Fruit fly (Drosophila melanogaster) whole organism, wandering third instar larva: ENCODE data around the gene CG14882.

Experiments used
- Abd-B ChIP-seq: fragments of >200 bp; optimal IDR thresholded peaks from 2 replicates; lab custom pipeline; 2017; ENCODE audit warnings: missing biosample characterization, missing genetic modification characterization
- CG32264 ChIP-seq: fragments of 200-800 bp; sonication (Bioruptor generic); optimal IDR thresholded peaks from 2 replicates; lab custom pipeline; 2016; ENCODE audit warnings: missing biosample characterization, missing genetic modification characterization
- CG9705 ChIP-seq: fragments of 200-800 bp; sonication (Bioruptor generic); optimal IDR thresholded peaks from 2 replicates; lab custom pipeline; 2018; ENCODE audit warnings: missing biosample characterization, mild to moderate bottlenecking, missing genetic modification characterization
- CrebA ChIP-seq: fragments of 200-800 bp; sonication (Bioruptor generic); optimal IDR thresholded peaks from 2 replicates; lab custom pipeline; 2016; ENCODE audit warnings: missing biosample characterization, mild to moderate bottlenecking, missing genetic modification characterization, borderline replicate concordance
- Dfd ChIP-seq: fragments of >200 bp; optimal IDR thresholded peaks from 2 replicates; lab custom pipeline; 2017; ENCODE audit warnings: missing biosample characterization, missing genetic modification characterization
- Dif ChIP-seq: fragments of 200-275, 200-300 bp; sonication (Bioruptor generic); optimal IDR thresholded peaks from 2 replicates; lab custom pipeline; 2018; ENCODE audit warnings: missing biosample characterization, missing genetic modification characterization; ENCODE audit not compliant: partially characterized antibody
- GATAd ChIP-seq: sonication (Bioruptor generic); optimal IDR thresholded peaks from 2 replicates; lab custom pipeline; 2016; ENCODE audit warnings: missing biosample characterization, missing genetic modification characterization
- HLH106 ChIP-seq: fragments of 200-800 bp; optimal IDR thresholded peaks from 3 replicates; lab custom pipeline; 2019; ENCODE audit warnings: missing biosample characterization, mild to moderate bottlenecking, missing genetic modification characterization, moderate library complexity
- Hnf4 ChIP-seq: fragments of 200-800 bp; sonication (Bioruptor generic); optimal IDR thresholded peaks from 2 replicates; lab custom pipeline; 2016; ENCODE audit warnings: missing biosample characterization, mild to moderate bottlenecking, missing genetic modification characterization
- Hr78 ChIP-seq: fragments of >200 bp; optimal IDR thresholded peaks from 2 replicates; lab custom pipeline; 2017; ENCODE audit warnings: missing biosample characterization, missing genetic modification characterization
- Hr83 ChIP-seq: fragments of 200-300 bp; sonication (Bioruptor generic); optimal IDR thresholded peaks from 2 replicates; lab custom pipeline; 2016; ENCODE audit warnings: missing biosample characterization, mild to moderate bottlenecking, missing genetic modification characterization, moderate library complexity; ENCODE audit not compliant: poor library complexity, severe bottlenecking
- Jra ChIP-seq: sonication (Bioruptor generic); optimal IDR thresholded peaks from 2 replicates; lab custom pipeline; 2016; ENCODE audit warnings: missing biosample characterization, missing genetic modification characterization
- Mio ChIP-seq: sonication (Bioruptor generic); optimal IDR thresholded peaks from 2 replicates; lab custom pipeline; 2016; ENCODE audit warnings: missing biosample characterization, missing genetic modification characterization
- Myc ChIP-seq: fragments of >200 bp; optimal IDR thresholded peaks from 2 replicates; lab custom pipeline; 2017
- N ChIP-seq: fragments of >200 bp; optimal IDR thresholded peaks from 2 replicates; lab custom pipeline; 2018; ENCODE audit warnings: missing biosample characterization, missing external identifiers, missing genetic modification characterization
- OdsH ChIP-seq: fragments of 200-800 bp; sonication (Bioruptor generic); optimal IDR thresholded peaks from 2 replicates; lab custom pipeline; 2016; ENCODE audit warnings: missing biosample characterization, mild to moderate bottlenecking, missing genetic modification characterization
- Rel ChIP-seq, 2 experiments: fragments of 200-800 bp; sonication (Bioruptor generic) in 1 of 2; optimal IDR thresholded peaks; 2 replicates in 1 of 2; 3 replicates in 1 of 2; lab custom pipeline; 2016 to 2019; ENCODE audit warnings: mild to moderate bottlenecking in 2 of 2, missing biosample characterization in 2 of 2, missing genetic modification characterization in 2 of 2, moderate library complexity in 1 of 2
- Sp1 ChIP-seq: fragments of 200-800 bp; sonication (Bioruptor generic); optimal IDR thresholded peaks from 3 replicates; lab custom pipeline; 2019; ENCODE audit warnings: missing biosample characterization, mild to moderate bottlenecking, missing genetic modification characterization, moderate library complexity
- Vsx2 ChIP-seq: fragments of 200-300, 225-300 bp; sonication (Bioruptor generic); optimal IDR thresholded peaks from 2 replicates; lab custom pipeline; 2018; ENCODE audit warnings: missing biosample characterization, missing genetic modification characterization; ENCODE audit not compliant: partially characterized antibody
- br ChIP-seq: fragments of 200-800 bp; sonication (Bioruptor generic); optimal IDR thresholded peaks from 2 replicates; lab custom pipeline; 2016; ENCODE audit warnings: missing biosample characterization, missing genetic modification characterization
- brk ChIP-seq: fragments of 200-800 bp; sonication (Bioruptor generic); optimal IDR thresholded peaks from 2 replicates; lab custom pipeline; 2016; ENCODE audit warnings: missing biosample characterization, mild to moderate bottlenecking, missing genetic modification characterization
- dl ChIP-seq, 2 experiments: fragments of 175-275, 200-275 bp in 1 of 2; fragments of 200-275 bp in 1 of 2; sonication (Bioruptor generic); optimal IDR thresholded peaks; lab custom pipeline; 2018; ENCODE audit warnings: mild to moderate bottlenecking in 2 of 2, missing biosample characterization in 2 of 2, missing genetic modification characterization in 2 of 2, moderate library complexity in 2 of 2; ENCODE audit not compliant: partially characterized antibody in 2 of 2, insufficient read depth in 1 of 2
- dmrt93B ChIP-seq: fragments of 200-800 bp; sonication (Bioruptor generic); optimal IDR thresholded peaks from 2 replicates; lab custom pipeline; 2018; ENCODE audit warnings: missing biosample characterization, mild to moderate bottlenecking, missing genetic modification characterization
- dsf ChIP-seq: sonication (Bioruptor generic); optimal IDR thresholded peaks from 2 replicates; lab custom pipeline; 2016; ENCODE audit warnings: missing biosample characterization, missing genetic modification characterization, borderline replicate concordance
- ey ChIP-seq: fragments of 200-800 bp; sonication (Bioruptor generic); optimal IDR thresholded peaks from 2 replicates; lab custom pipeline; 2016; ENCODE audit warnings: missing biosample characterization, missing genetic modification characterization
- foxo ChIP-seq, 2 experiments: fragments of 200-800 bp; sonication (Bioruptor generic); optimal IDR thresholded peaks; 2 replicates in 1 of 2; 3 replicates in 1 of 2; lab custom pipeline; 2016 to 2017; ENCODE audit warnings: missing biosample characterization in 2 of 2, missing genetic modification characterization in 2 of 2
- fru ChIP-seq: fragments of 200-800 bp; sonication (Bioruptor generic); optimal IDR thresholded peaks from 3 replicates; lab custom pipeline; 2016; ENCODE audit warnings: missing biosample characterization, mild to moderate bottlenecking, missing genetic modification characterization
- h ChIP-seq: fragments of 200-800 bp; sonication (Bioruptor generic); optimal IDR thresholded peaks from 3 replicates; lab custom pipeline; 2016; ENCODE audit warnings: missing biosample characterization, mild to moderate bottlenecking, missing genetic modification characterization
- jim ChIP-seq: fragments of 175-275, 200-325 bp; sonication (Bioruptor generic); optimal IDR thresholded peaks from 2 replicates; lab custom pipeline; 2016; ENCODE audit warnings: missing biosample characterization, mild to moderate bottlenecking, missing genetic modification characterization
- lola ChIP-seq: fragments of >200 bp; optimal IDR thresholded peaks from 2 replicates; lab custom pipeline; 2017; ENCODE audit warnings: missing biosample characterization, missing genetic modification characterization
- pan ChIP-seq: fragments of >200 bp; optimal IDR thresholded peaks from 2 replicates; lab custom pipeline; 2017
- psq ChIP-seq: fragments of 200-800 bp; sonication (Bioruptor generic); optimal IDR thresholded peaks from 3 replicates; lab custom pipeline; 2017; ENCODE audit warnings: missing biosample characterization, mild to moderate bottlenecking, missing genetic modification characterization, moderate library complexity
- rgr ChIP-seq: fragments of 200-800 bp; sonication (Bioruptor generic); optimal IDR thresholded peaks from 3 replicates; lab custom pipeline; 2016; ENCODE audit warnings: missing biosample characterization, mild to moderate bottlenecking, missing genetic modification characterization
- sage ChIP-seq: fragments of 200-800 bp; sonication (Bioruptor generic); optimal IDR thresholded peaks from 2 replicates; lab custom pipeline; 2016; ENCODE audit warnings: missing biosample characterization, mild to moderate bottlenecking, missing genetic modification characterization
- sv ChIP-seq: fragments of 200-800 bp; sonication (Bioruptor generic); optimal IDR thresholded peaks from 3 replicates; lab custom pipeline; 2016; ENCODE audit warnings: missing biosample characterization, missing genetic modification characterization
- tai ChIP-seq: sonication (Bioruptor generic); optimal IDR thresholded peaks from 2 replicates; lab custom pipeline; 2016; ENCODE audit warnings: missing biosample characterization, missing genetic modification characterization
- usp ChIP-seq: fragments of >200 bp; optimal IDR thresholded peaks from 2 replicates; lab custom pipeline; 2017; ENCODE audit warnings: missing biosample characterization, missing genetic modification characterization
- woc ChIP-seq: sonication (Bioruptor generic); optimal IDR thresholded peaks from 2 replicates; lab custom pipeline; 2016; ENCODE audit warnings: missing biosample characterization, mild to moderate bottlenecking, missing genetic modification characterization

The CG14882 gene

DNA sequence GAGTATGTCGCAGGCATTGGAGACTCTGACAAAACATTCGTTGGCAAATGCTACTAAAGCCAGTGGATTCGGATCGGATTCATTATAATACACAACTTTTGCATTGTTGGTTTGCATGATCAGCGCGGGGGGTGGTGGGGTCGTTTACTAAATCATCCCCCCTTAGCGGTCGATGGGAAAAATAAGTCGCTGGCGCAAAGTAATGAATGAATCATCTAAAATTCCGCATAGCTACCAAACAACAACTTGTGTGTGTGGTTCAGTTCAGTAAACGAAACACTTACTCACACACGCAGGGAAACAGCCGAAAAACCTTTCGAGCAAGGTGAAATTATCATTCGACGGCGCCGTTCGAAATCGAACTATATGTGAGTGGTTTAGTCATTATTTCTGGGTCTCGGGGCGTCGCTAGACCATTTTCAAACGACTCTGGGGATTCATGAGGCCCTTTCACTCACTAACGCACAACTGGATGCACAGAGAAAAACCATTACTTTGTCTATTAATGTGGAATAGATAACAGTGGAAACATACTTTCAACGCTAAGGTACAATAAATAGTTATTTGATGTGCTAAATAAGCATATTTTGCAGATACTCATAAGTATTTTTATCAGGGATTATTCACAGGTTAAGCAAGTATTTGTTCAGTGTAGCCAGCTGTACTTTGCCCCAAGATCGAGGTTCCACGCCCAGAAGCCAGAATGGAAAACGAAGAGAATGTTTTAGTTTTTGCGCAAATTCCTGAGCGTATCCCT, 5.5 kb downstream of the CG14882 start:
- TF ChIP-seq Hnf4 (GFP tag; lab: Kevin White, UChicago) (peak; percentile 49), sv (GFP tag; lab: Kevin White, UChicago) (peak; percentile 40), rgr (GFP tag; lab: Kevin White, UChicago) (peak; percentile 31), N (GFP tag; lab: Kevin White, UChicago) (no peak)

DNA sequence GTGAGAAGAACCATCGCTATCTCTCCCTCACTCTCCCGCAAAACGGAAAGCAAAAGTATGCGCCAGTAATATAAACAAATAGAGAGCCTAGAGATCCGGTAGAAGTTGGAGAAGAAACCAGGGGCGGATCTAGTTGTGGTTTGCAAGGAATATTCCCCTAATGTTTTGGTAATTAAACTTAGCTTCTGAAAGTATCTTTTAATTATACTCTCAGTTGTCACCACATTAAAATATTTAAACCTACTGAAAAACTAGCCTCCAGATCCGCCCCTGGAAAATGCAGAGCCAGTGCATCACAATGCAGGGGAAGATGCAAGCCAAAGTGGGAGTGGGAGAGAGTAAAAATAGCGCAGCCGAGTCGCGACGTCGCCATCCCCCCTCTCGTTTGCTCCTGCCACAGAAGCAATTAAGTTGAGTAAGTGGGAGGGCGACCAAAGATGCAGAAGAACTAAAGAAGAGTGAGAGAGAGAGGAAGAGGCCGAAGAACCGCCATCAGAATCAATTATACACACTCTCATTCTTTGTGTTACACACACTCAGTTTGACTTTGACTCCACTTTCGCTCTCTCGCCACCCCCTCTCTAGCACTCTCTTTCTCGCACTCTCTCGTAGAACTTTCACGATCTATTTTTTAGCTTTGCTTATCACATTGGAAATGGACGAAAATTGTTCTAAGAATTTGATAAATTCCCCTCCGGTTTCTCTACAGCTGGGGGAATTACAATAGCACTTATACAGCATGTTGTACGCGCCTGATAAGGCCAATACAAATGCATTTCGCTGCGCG, 6.4 kb downstream of the CG14882 start:
- peak; percentile 68 for TF ChIP-seq CG32264 (GFP tag; lab: Kevin White, UChicago)
- peak; percentile 71 for TF ChIP-seq Hr83 (GFP tag; lab: Kevin White, UChicago)
- TF ChIP-seq dsf (GFP tag; lab: Kevin White, UChicago) = no peak
- no peak for TF ChIP-seq Abd-B (GFP tag; lab: Kevin White, UChicago)
- TF ChIP-seq fru (GFP tag; lab: Kevin White, UChicago) = peak; percentile 88
- peak; percentile 70 for TF ChIP-seq woc (GFP tag; lab: Kevin White, UChicago)
- peak; percentile 55 for TF ChIP-seq Mio
- no peak for TF ChIP-seq tai (GFP tag; lab: Kevin White, UChicago)
- TF ChIP-seq ey (GFP tag; lab: Kevin White, UChicago) = peak; percentile 91
- TF ChIP-seq CG9705 (GFP tag; lab: Kevin White, UChicago) = peak; percentile 52
- TF ChIP-seq Jra (GFP tag; lab: Kevin White, UChicago) = peak; percentile 32
- no peak for TF ChIP-seq jim (GFP tag; lab: Kevin White, UChicago)
- no peak for TF ChIP-seq pan (lab: Kevin White, UChicago)
- TF ChIP-seq Vsx2 (GFP tag; lab: Kevin White, UChicago) = peak; percentile 46
- TF ChIP-seq sage = peak; percentile 42
- peak; percentile 88 for TF ChIP-seq HLH106
- TF ChIP-seq Dfd (GFP tag; lab: Kevin White, UChicago) = no peak
- peak; percentile 64 for TF ChIP-seq Sp1 (GFP tag; lab: Kevin White, UChicago)
- TF ChIP-seq OdsH (GFP tag; lab: Kevin White, UChicago) = peak; percentile 82
- peak; percentile 84 for TF ChIP-seq br (GFP tag; lab: Kevin White, UChicago)
- no peak for TF ChIP-seq usp (GFP tag; lab: Kevin White, UChicago)
- peak; percentile 59 for TF ChIP-seq GATAd (GFP tag; lab: Kevin White, UChicago)
- no peak for TF ChIP-seq brk (GFP tag; lab: Kevin White, UChicago)
- no peak for TF ChIP-seq dmrt93B (GFP tag; lab: Kevin White, UChicago)
- no peak for TF ChIP-seq Hr78 (GFP tag; lab: Kevin White, UChicago)
- TF ChIP-seq N (GFP tag; lab: Kevin White, UChicago) = no peak
- peak; percentile 47 for TF ChIP-seq sv (GFP tag; lab: Kevin White, UChicago)
- TF ChIP-seq Rel (GFP tag; optimal IDR thresholded peaks at IDR 0.05; lab: Kevin White, UChicago) = no peak
- TF ChIP-seq Rel (tag; optimal IDR thresholded peaks at IDR 0.05; lab: Kevin White, UChicago) = peak; percentile 100
- peak; percentile 93 for TF ChIP-seq h (GFP tag; lab: Kevin White, UChicago)
- peak; percentile 88 for TF ChIP-seq rgr (GFP tag; lab: Kevin White, UChicago)
- peak; percentile 81 for TF ChIP-seq Hnf4 (GFP tag; lab: Kevin White, UChicago)
- TF ChIP-seq foxo (GFP tag; optimal IDR thresholded peaks at IDR 0.05; lab: Kevin White, UChicago) = peak in 1 of 2 experiments; percentile 94
- TF ChIP-seq CrebA (GFP tag; lab: Kevin White, UChicago) = no peak
- TF ChIP-seq psq (GFP tag; lab: Kevin White, UChicago) = peak; percentile 77
- TF ChIP-seq Dif (GFP tag; lab: Kevin White, UChicago) = peak; percentile 48
- no peak for TF ChIP-seq lola (GFP tag; lab: Kevin White, UChicago)
- no peak for TF ChIP-seq Myc
- peak in 1 of 2 experiments; percentile 53 for TF ChIP-seq dl (GFP tag; optimal IDR thresholded peaks at IDR 0.05; lab: Kevin White, UChicago; ENCODE audit: insufficient read depth in 1 of 2, partially characterized antibody in 2 of 2)
- TF ChIP-seq, all 38 proteins: peak for 24
